Worm (Caenorhabditis elegans): ENCODE measurements around the gene egas-4.

- TF ChIP-seq nhr-237 (tag; optimal IDR thresholded peaks at IDR 0.05): no peak
- TF ChIP-seq mep-1 (tag; optimal IDR thresholded peaks at IDR 0.05): no peak
- no peak for TF ChIP-seq aha-1 (tag; optimal IDR thresholded peaks at IDR 0.05)
- no peak for TF ChIP-seq unc-62 (GFP tag; optimal IDR thresholded peaks at IDR 0.05)
- TF ChIP-seq ces-1 (GFP tag; optimal IDR thresholded peaks at IDR 0.05): no peak
- TF ChIP-seq elt-3 (tag; optimal IDR thresholded peaks at IDR 0.05): no peak
- no peak for TF ChIP-seq fkh-8 (tag; optimal IDR thresholded peaks at IDR 0.05)
- TF ChIP-seq unc-86 (tag; optimal IDR thresholded peaks at IDR 0.05): no peak
- no peak for TF ChIP-seq sox-4 (tag; optimal IDR thresholded peaks at IDR 0.05)
- TF ChIP-seq C04F5.9 (tag; optimal IDR thresholded peaks at IDR 0.05): no peak
- no peak for TF ChIP-seq sptf-1 (tag; optimal IDR thresholded peaks at IDR 0.05)
- no peak for TF ChIP-seq nhr-12 (tag; optimal IDR thresholded peaks at IDR 0.05)
- TF ChIP-seq pag-3 (tag; optimal IDR thresholded peaks at IDR 0.05; ENCODE audit: borderline replicate concordance, insufficient read depth): no peak
- no peak for TF ChIP-seq aly-2 (tag; optimal IDR thresholded peaks at IDR 0.05)
Measured at ce11 chrIV:7465857-7466256, 31.8 kb downstream of the egas-4 start, which contains the start of gene F13B6.3.
